Worm (Caenorhabditis elegans) whole organism, young adult: Measurements from ENCODE around the gene wapl-1.

ENCODE experiments used
- D2030.7 ChIP-seq: fragments of 200-800 bp; sonication (Bioruptor generic); IDR thresholded peaks from 2 replicates; pipeline ENCODE4 v1.3.6; 2022; ENCODE audit warnings: missing genetic modification reagents, missing genetic modification characterization, missing compliant biosample characterization
- ama-1 ChIP-seq, 3 experiments: fragments of 150-350 bp in 1 of 3; sonication (generic microtip) in 2 of 3; optimal IDR thresholded peaks; 2 replicates each; lab custom pipeline; 2014 to 2018; ENCODE audit warnings: missing biosample characterization in 2 of 3, missing genetic modification characterization in 2 of 3, missing genetic modification reagents in 2 of 3
- attf-6 ChIP-seq: fragments of 200-800 bp; sonication (Bioruptor generic); IDR thresholded peaks from 2 replicates; pipeline ENCODE4 v1.3.6; 2022; ENCODE audit warnings: missing genetic modification reagents, missing genetic modification characterization, missing compliant biosample characterization
- gei-17 ChIP-seq: fragments of 200-800 bp; sonication (Bioruptor generic); optimal IDR thresholded peaks from 2 replicates; lab custom pipeline; 2018; ENCODE audit warnings: mild to moderate bottlenecking, missing genetic modification characterization, missing compliant biosample characterization
- hlh-26 ChIP-seq: fragments of 200-800 bp; sonication (Bioruptor generic); conservative IDR thresholded peaks from 2 replicates; pipeline ENCODE4 v1.3.6; 2022; ENCODE audit warnings: missing genetic modification reagents, missing genetic modification characterization, missing compliant biosample characterization
- nhr-27 ChIP-seq: fragments of 200-800 bp; sonication (Bioruptor generic); optimal IDR thresholded peaks from 2 replicates; lab custom pipeline; 2018; ENCODE audit warnings: mild to moderate bottlenecking, missing genetic modification characterization, moderate library complexity, missing compliant biosample characterization
- nhr-90 ChIP-seq: sonication (generic microtip); optimal IDR thresholded peaks from 2 replicates; lab custom pipeline; 2016; ENCODE audit warnings: missing genotype, mild to moderate bottlenecking, missing genetic modification characterization, missing compliant biosample characterization
- pha-4 ChIP-seq: fragments of 150-350 bp; sonication (generic microtip); optimal IDR thresholded peaks from 2 replicates; lab custom pipeline; 2014; ENCODE audit warnings: missing biosample characterization, missing genetic modification reagents, missing genetic modification characterization
- sea-2 ChIP-seq: fragments of 200-800 bp; sonication (Bioruptor generic); IDR thresholded peaks from 2 replicates; pipeline ENCODE4 v1.3.6; 2022; ENCODE audit warnings: missing genetic modification characterization, missing compliant biosample characterization
- xnd-1 ChIP-seq: sonication (generic microtip); optimal IDR thresholded peaks from 2 replicates; lab custom pipeline; 2016; ENCODE audit warnings: missing genotype, missing genetic modification reagents, missing genetic modification characterization, missing compliant biosample characterization

ce11 chrIV:4445711-4446290 lies at the start of gene wapl-1, which contains the start of gene htz-1:
- TF ChIP-seq ama-1 (optimal IDR thresholded peaks at IDR 0.05; lab: Kevin White, UChicago) (no peak), ama-1 (GFP tag; optimal IDR thresholded peaks at IDR 0.05; lab: Kevin White, UChicago) (no peak), nhr-90 (tag; lab: Kevin White, UChicago) (no peak), D2030.7 (GFP tag; lab: Robert Waterston, UW) (peak; percentile 94), nhr-27 (tag; lab: Kevin White, UChicago) (no peak), attf-6 (GFP tag; lab: Robert Waterston, UW) (peak; percentile 65), xnd-1 (peak; percentile 73), sea-2 (GFP tag; lab: Robert Waterston, UW) (no peak), pha-4 (tag; lab: Kevin White, UChicago) (peak; percentile 88), hlh-26 (GFP tag; lab: Robert Waterston, UW) (no peak), gei-17 (GFP tag; lab: Kevin White, UChicago) (peak; percentile 27)
